Worm (Caenorhabditis elegans) whole organism, L4 larva: Measurements from ENCODE around the gene F28A10.5.

Experiments
- egl-27 ChIP-seq: sonication (generic microtip); optimal IDR thresholded peaks from 3 replicates; lab custom pipeline; 2017; ENCODE audit warnings: missing biosample characterization, missing genetic modification reagents, missing genetic modification characterization

F28A10.5 gene

DNA sequence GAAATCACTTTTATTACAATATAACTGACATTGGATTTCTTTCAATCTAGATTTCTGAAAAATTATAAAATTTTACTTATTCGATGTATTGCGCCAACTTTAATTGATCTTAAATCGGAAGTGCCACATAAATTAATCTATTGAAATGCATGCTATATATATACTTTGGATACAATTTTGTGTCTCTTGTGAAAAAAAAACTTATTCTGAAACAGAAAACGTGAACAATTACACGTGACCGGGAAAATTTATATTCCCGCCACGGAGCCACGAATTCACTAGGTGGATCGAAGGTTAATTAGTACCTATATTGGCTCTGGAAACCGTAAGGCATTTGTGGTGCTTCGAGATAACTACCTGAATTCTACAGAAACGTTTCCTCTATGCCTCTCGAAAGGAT is 50.8 kb downstream of the F28A10.5 start, which contains the start of gene F46F5.14:
Gene F46F5.14, plus strand, starts transcription at position 301 of the 400 bp plus-strand sequence.
- no peak for TF ChIP-seq egl-27
